Fruit fly (Drosophila melanogaster) whole organism, embryonic: ENCODE measurements around the gene Tbcd.

ENCODE experiments used
- Aef1 ChIP-seq: fragments of 200-800 bp; sonication (Bioruptor generic); IDR thresholded peaks from 3 replicates; pipeline ENCODE4 v1.3.6; 2022; ENCODE audit warnings: missing biosample characterization, missing genetic modification characterization
- Atf-2 ChIP-seq: fragments of 200-800 bp; sonication (Bioruptor generic); optimal IDR thresholded peaks from 2 replicates; lab custom pipeline; 2016; ENCODE audit warnings: missing biosample characterization, missing genetic modification characterization
- Atf6 ChIP-seq: fragments of 200-800 bp; sonication (Bioruptor generic); IDR thresholded peaks from 2 replicates; pipeline ENCODE4 v1.3.6; 2022; ENCODE audit warnings: missing biosample characterization, missing genetic modification characterization
- BEAF-32 ChIP-seq: fragments of 200-800 bp; sonication (Bioruptor generic); optimal IDR thresholded peaks from 3 replicates; lab custom pipeline; 2017; ENCODE audit warnings: missing biosample characterization, missing genetic modification characterization, mild to moderate bottlenecking, moderate library complexity, missing genetic modification reagents
- CG10209 ChIP-seq: fragments of 200-800 bp; sonication (Bioruptor generic); optimal IDR thresholded peaks from 3 replicates; lab custom pipeline; 2017; ENCODE audit warnings: missing biosample characterization, mild to moderate bottlenecking, missing genetic modification characterization, missing genetic modification reagents
- CG10462 ChIP-seq: fragments of 200-800 bp; sonication (Bioruptor generic); optimal IDR thresholded peaks from 2 replicates; lab custom pipeline; 2016; ENCODE audit warnings: missing biosample characterization, missing genetic modification characterization
- CG11695 ChIP-seq: fragments of 200-800 bp; sonication (Bioruptor generic); IDR thresholded peaks from 3 replicates; pipeline ENCODE4 v1.3.6; 2022; ENCODE audit warnings: missing biosample characterization, missing genetic modification characterization
- CG12104 ChIP-seq: fragments of 200-800 bp; sonication (Bioruptor generic); optimal IDR thresholded peaks from 3 replicates; lab custom pipeline; 2016; ENCODE audit warnings: missing biosample characterization, missing genetic modification characterization
- CG13775 ChIP-seq: fragments of 200-800 bp; sonication (Bioruptor generic); optimal IDR thresholded peaks from 3 replicates; lab custom pipeline; 2017; ENCODE audit warnings: missing biosample characterization, mild to moderate bottlenecking, missing genetic modification characterization
- CG14014 ChIP-seq: fragments of 200-800 bp; sonication (Bioruptor generic); IDR thresholded peaks from 2 replicates; pipeline ENCODE4 v1.3.6; 2022; ENCODE audit warnings: missing biosample characterization, missing genetic modification characterization
- CG14050 ChIP-seq: fragments of 200-800 bp; sonication (Bioruptor generic); IDR thresholded peaks from 3 replicates; pipeline ENCODE4 v1.3.6; 2022; ENCODE audit warnings: missing biosample characterization, missing genetic modification characterization
- CG15073 ChIP-seq: fragments of 200-800 bp; sonication (Bioruptor generic); optimal IDR thresholded peaks from 2 replicates; lab custom pipeline; 2016; ENCODE audit warnings: missing biosample characterization, missing genetic modification characterization
- CG15514 ChIP-seq: fragments of 200-800 bp; sonication (Bioruptor generic); optimal IDR thresholded peaks from 3 replicates; lab custom pipeline; 2017; ENCODE audit warnings: missing biosample characterization, missing genetic modification characterization, mild to moderate bottlenecking, moderate library complexity, missing genetic modification reagents
- CG18476 ChIP-seq: fragments of 200-800 bp; sonication (Bioruptor generic); optimal IDR thresholded peaks from 2 replicates; lab custom pipeline; 2016; ENCODE audit warnings: missing biosample characterization, mild to moderate bottlenecking, missing genetic modification characterization
- CG30020 ChIP-seq: fragments of 200-800 bp; optimal IDR thresholded peaks from 2 replicates; lab custom pipeline; 2019; ENCODE audit warnings: missing biosample characterization, mild to moderate bottlenecking, missing genetic modification characterization, moderate library complexity
- CG30403 ChIP-seq: fragments of 200-800 bp; sonication (Bioruptor generic); optimal IDR thresholded peaks from 3 replicates; lab custom pipeline; 2016; ENCODE audit warnings: missing biosample characterization, missing genetic modification characterization
- CG3163 ChIP-seq: fragments of 200-800 bp; sonication (Bioruptor generic); optimal IDR thresholded peaks from 3 replicates; lab custom pipeline; 2016; ENCODE audit warnings: missing biosample characterization, missing genetic modification characterization
- CG33557 ChIP-seq: fragments of 200-800 bp; sonication (Bioruptor generic); optimal IDR thresholded peaks from 2 replicates; lab custom pipeline; 2019; ENCODE audit warnings: missing biosample characterization, mild to moderate bottlenecking, missing genetic modification characterization, moderate library complexity
- CG34422 ChIP-seq: fragments of 200-800 bp; sonication (Bioruptor generic); IDR thresholded peaks from 3 replicates; pipeline ENCODE4 v1.3.6; 2022; ENCODE audit warnings: missing biosample characterization, missing genetic modification characterization
- CG3847 ChIP-seq: fragments of 200-800 bp; sonication (Bioruptor generic); IDR thresholded peaks from 2 replicates; pipeline ENCODE4 v1.3.6; 2022; ENCODE audit warnings: missing biosample characterization, missing genetic modification characterization
- CG3995 ChIP-seq: fragments of 200-800 bp; sonication (Bioruptor generic); optimal IDR thresholded peaks from 3 replicates; lab custom pipeline; 2016; ENCODE audit warnings: missing biosample characterization, missing genetic modification characterization
- CG4707 ChIP-seq: fragments of 200-800 bp; sonication (Bioruptor generic); optimal IDR thresholded peaks from 2 replicates; lab custom pipeline; 2018; ENCODE audit warnings: missing biosample characterization, mild to moderate bottlenecking, missing genetic modification characterization, moderate library complexity
- CG7928 ChIP-seq: fragments of 200-800 bp; sonication (Bioruptor generic); optimal IDR thresholded peaks from 2 replicates; lab custom pipeline; 2017; ENCODE audit warnings: missing biosample characterization, mild to moderate bottlenecking, missing genetic modification characterization
- CG8359 ChIP-seq: fragments of 200-800 bp; sonication (Bioruptor generic); optimal IDR thresholded peaks from 2 replicates; lab custom pipeline; 2017; ENCODE audit warnings: missing biosample characterization, mild to moderate bottlenecking, missing genetic modification characterization, borderline replicate concordance
- Dbx ChIP-seq: fragments of 200-800 bp; sonication (Bioruptor generic); IDR thresholded peaks from 3 replicates; pipeline ENCODE4 v1.3.6; 2022; ENCODE audit warnings: missing biosample characterization, missing genetic modification characterization
- Fer3 ChIP-seq: fragments of 200-800 bp; sonication (Bioruptor generic); optimal IDR thresholded peaks from 2 replicates; lab custom pipeline; 2018; ENCODE audit warnings: missing biosample characterization, mild to moderate bottlenecking, missing genetic modification characterization, moderate library complexity
- Lim3 ChIP-seq: fragments of 200-800 bp; sonication (Bioruptor generic); IDR thresholded peaks from 2 replicates; pipeline ENCODE4 v1.3.6; 2022; ENCODE audit warnings: missing biosample characterization, missing genetic modification characterization
- Mad ChIP-seq: fragments of 200-800 bp; sonication (Bioruptor generic); optimal IDR thresholded peaks from 2 replicates; lab custom pipeline; 2016; ENCODE audit warnings: missing biosample characterization, missing genetic modification characterization
- Max ChIP-seq: fragments of 200-800 bp; sonication (Bioruptor generic); optimal IDR thresholded peaks from 2 replicates; lab custom pipeline; 2016; ENCODE audit warnings: missing biosample characterization, mild to moderate bottlenecking, missing genetic modification characterization
- Meics ChIP-seq: fragments of 200-800 bp; sonication (Bioruptor generic); optimal IDR thresholded peaks from 2 replicates; lab custom pipeline; 2017; ENCODE audit warnings: missing biosample characterization, mild to moderate bottlenecking, missing genetic modification characterization
- NC2α ChIP-seq: fragments of 200-800 bp; sonication (Bioruptor generic); optimal IDR thresholded peaks from 2 replicates; lab custom pipeline; 2016; ENCODE audit warnings: missing biosample characterization, missing genetic modification characterization
- NK7.1 ChIP-seq: fragments of 200-800 bp; sonication (Bioruptor generic); optimal IDR thresholded peaks from 3 replicates; lab custom pipeline; 2016; ENCODE audit warnings: missing biosample characterization, missing genetic modification characterization
- PHDP ChIP-seq: fragments of 200-800 bp; sonication (Bioruptor generic); optimal IDR thresholded peaks from 3 replicates; lab custom pipeline; 2018; ENCODE audit warnings: missing biosample characterization, mild to moderate bottlenecking, missing genetic modification characterization, moderate library complexity
- Side ChIP-seq: fragments of 200-800 bp; sonication (Bioruptor generic); optimal IDR thresholded peaks from 2 replicates; lab custom pipeline; 2016; ENCODE audit warnings: missing biosample characterization, missing genetic modification characterization
- ap ChIP-seq: fragments of 200-800 bp; sonication (Bioruptor generic); IDR thresholded peaks from 2 replicates; pipeline ENCODE4 v1.3.6; 2022; ENCODE audit warnings: missing biosample characterization, missing genetic modification characterization
- ase ChIP-seq: fragments of 200-800 bp; sonication (Bioruptor generic); IDR thresholded peaks from 3 replicates; pipeline ENCODE4 v1.3.6; 2022; ENCODE audit warnings: missing biosample characterization, missing genetic modification characterization
- bcd ChIP-seq: fragments of 200-800 bp; sonication (Bioruptor generic); optimal IDR thresholded peaks from 2 replicates; lab custom pipeline; 2017; ENCODE audit warnings: missing biosample characterization, mild to moderate bottlenecking, missing genetic modification characterization
- croc ChIP-seq: fragments of 200-800 bp; sonication (Bioruptor generic); conservative IDR thresholded peaks from 3 replicates; pipeline ENCODE4 v1.3.6; 2022; ENCODE audit warnings: missing biosample characterization, missing genetic modification characterization
- dysf ChIP-seq: fragments of 200-800 bp; sonication (Bioruptor generic); IDR thresholded peaks from 3 replicates; pipeline ENCODE4 v1.3.6; 2022; ENCODE audit warnings: missing biosample characterization, missing genetic modification characterization
- esg ChIP-seq: fragments of 200-800 bp; sonication (Bioruptor generic); conservative IDR thresholded peaks from 2 replicates; pipeline ENCODE4 v1.3.6; 2022; ENCODE audit warnings: missing biosample characterization, missing genetic modification characterization
- eyg ChIP-seq: fragments of 200-800 bp; sonication (Bioruptor generic); optimal IDR thresholded peaks from 3 replicates; lab custom pipeline; 2016; ENCODE audit warnings: missing biosample characterization, missing genetic modification characterization
- grau ChIP-seq: fragments of 200-800 bp; optimal IDR thresholded peaks from 3 replicates; lab custom pipeline; 2019; ENCODE audit warnings: missing biosample characterization, mild to moderate bottlenecking, missing genetic modification characterization, moderate library complexity
- onecut ChIP-seq: fragments of 200-800 bp; sonication (Bioruptor generic); IDR thresholded peaks from 2 replicates; pipeline ENCODE4 v1.3.6; 2022; ENCODE audit warnings: missing biosample characterization, missing genetic modification characterization
- psq ChIP-seq: fragments of 200-800 bp; sonication (Bioruptor generic); optimal IDR thresholded peaks from 2 replicates; lab custom pipeline; 2017; ENCODE audit warnings: missing biosample characterization, missing genetic modification characterization
- ro ChIP-seq: fragments of 200-800 bp; sonication (Bioruptor generic); IDR thresholded peaks from 2 replicates; pipeline ENCODE4 v1.3.6; 2022; ENCODE audit warnings: missing biosample characterization, missing genetic modification characterization
- sc ChIP-seq, 3 experiments: fragments of >200 bp in 2 of 3; fragments of 200-800 bp in 1 of 3; sonication (Bioruptor generic) in 1 of 3; optimal IDR thresholded peaks; 2 replicates in 2 of 3; 3 replicates in 1 of 3; lab custom pipeline; 2017; ENCODE audit warnings: mild to moderate bottlenecking in 1 of 3, missing biosample characterization in 1 of 3, missing genetic modification characterization in 1 of 3, missing genetic modification reagents in 1 of 3
- shn ChIP-seq: fragments of 200-800 bp; sonication (Bioruptor generic); optimal IDR thresholded peaks from 3 replicates; lab custom pipeline; 2016; ENCODE audit warnings: missing biosample characterization, missing genetic modification characterization
- ttk ChIP-seq: fragments of 200-800 bp; sonication (Bioruptor generic); IDR thresholded peaks from 2 replicates; pipeline ENCODE4 v2.1.2; 2022; ENCODE audit warnings: missing biosample characterization, missing genetic modification characterization
- usp ChIP-seq: fragments of >200 bp; optimal IDR thresholded peaks from 2 replicates; lab custom pipeline; 2017; ENCODE audit warnings: missing biosample characterization, missing genetic modification characterization

The Tbcd gene

dm6 chr2L:2196590-2197474, 49.5 kb downstream of the Tbcd start (continued):
- TF ChIP-seq Atf-2 (GFP tag; lab: Kevin White, UChicago) (no peak), esg (no peak), shn (GFP tag; lab: Kevin White, UChicago) (no peak), Aef1 (no peak), ro (GFP tag; lab: Robert Waterston, UW) (no peak), CG3847 (no peak), psq (GFP tag; lab: Kevin White, UChicago) (no peak), CG11695 (no peak), croc (GFP tag; lab: Robert Waterston, UW) (no peak), NK7.1 (no peak), PHDP (tag; lab: Kevin White, UChicago) (peak; percentile 51), Lim3 (GFP tag; lab: Robert Waterston, UW) (no peak), grau (tag; lab: Kevin White, UChicago) (peak; percentile 68), CG4707 (GFP tag; lab: Kevin White, UChicago) (peak; percentile 29), CG13775 (GFP tag; lab: Kevin White, UChicago) (peak; percentile 55), dysf (no peak), ase (GFP tag; lab: Robert Waterston, UW) (no peak), CG33557 (GFP tag; lab: Kevin White, UChicago) (no peak), ttk (GFP tag; lab: Robert Waterston, UW) (no peak), BEAF-32 (GFP tag; lab: Kevin White, UChicago) (no peak), CG3995 (peak; percentile 17), Dbx (GFP tag; lab: Robert Waterston, UW) (no peak)

- TF ChIP-seq CG10462 (GFP tag; lab: Kevin White, UChicago) (no peak), CG10209 (peak; percentile 22), CG14050 (GFP tag; lab: Robert Waterston, UW) (no peak), ap (GFP tag; lab: Robert Waterston, UW) (no peak), CG30403 (GFP tag; lab: Kevin White, UChicago) (peak; percentile 39), Side (no peak), sc (optimal IDR thresholded peaks at IDR 0.05; lab: Kevin White, UChicago) (no peak), sc (GFP tag; optimal IDR thresholded peaks at IDR 0.05; lab: Kevin White, UChicago) (peak; percentile 19), CG30020 (tag; lab: Kevin White, UChicago) (no peak), usp (GFP tag; lab: Kevin White, UChicago) (no peak), Mad (GFP tag; lab: Kevin White, UChicago) (no peak), Fer3 (tag; lab: Kevin White, UChicago) (no peak), CG15073 (GFP tag; lab: Kevin White, UChicago) (no peak), CG4707 (GFP tag; lab: Kevin White, UChicago) (no peak), Meics (peak; percentile 5), CG3163 (GFP tag; lab: Kevin White, UChicago) (no peak), Atf6 (GFP tag; lab: Robert Waterston, UW) (no peak), CG18476 (GFP tag; lab: Kevin White, UChicago) (no peak), ase (GFP tag; lab: Robert Waterston, UW) (no peak), Max (GFP tag; lab: Kevin White, UChicago) (no peak), bcd (peak; percentile 36), NC2α (GFP tag; lab: Kevin White, UChicago) (no peak), CG14014 (GFP tag; lab: Robert Waterston, UW) (no peak), eyg (no peak), CG34422 (GFP tag; lab: Robert Waterston, UW) (no peak), CG12104 (no peak), onecut (GFP tag; lab: Robert Waterston, UW) (no peak), CG8359 (GFP tag; lab: Kevin White, UChicago) (no peak), CG15514 (GFP tag; lab: Kevin White, UChicago) (peak; percentile 19), CG7928 (no peak)
Measured at dm6 chr2L:2197475-2198118, 50.3 kb downstream of the Tbcd start, which contains the start of gene COX7AL2. COX7AL2 (minus strand) TSS chr2L:2197912.
